Worm (Caenorhabditis elegans): ENCODE data around the gene B0244.9.
A peak's percentile ranks its signal among the peaks of the same experiment; 100 is the strongest.

Gene B0244.9

ce11 chrIII:5721888-5722287 lies 8.9 kb downstream of the B0244.9 start (continued):
- TF ChIP-seq ceh-32 (tag; optimal IDR thresholded peaks at IDR 0.05; ENCODE audit: poor library complexity) (no peak), nhr-237 (tag; optimal IDR thresholded peaks at IDR 0.05) (no peak), cey-2 (tag; optimal IDR thresholded peaks at IDR 0.05; ENCODE audit: borderline replicate concordance, insufficient read depth) (no peak), zag-1 (tag; optimal IDR thresholded peaks at IDR 0.05) (no peak), nhr-28 (tag; optimal IDR thresholded peaks at IDR 0.05) (peak; percentile 67), zfp-3 (GFP tag; conservative IDR thresholded peaks at IDR 0.05) (no peak), Y75B8A.6 (GFP tag; IDR thresholded peaks at IDR 0.05) (no peak), T26A8.4 (GFP tag; IDR thresholded peaks at IDR 0.05) (peak; percentile 66), fkh-10 (GFP tag; optimal IDR thresholded peaks at IDR 0.05) (no peak), saeg-2 (GFP tag; IDR thresholded peaks at IDR 0.05) (no peak), F49E8.2 (tag; optimal IDR thresholded peaks at IDR 0.05; ENCODE audit: borderline replicate concordance) (no peak), lin-39 (tag; optimal IDR thresholded peaks at IDR 0.05) (no peak), mxl-3 (GFP tag; optimal IDR thresholded peaks at IDR 0.05) (peak; percentile 13), tra-1 (GFP tag; IDR thresholded peaks at IDR 0.05) (peak; percentile 83), nhr-10 (tag; optimal IDR thresholded peaks at IDR 0.05) (no peak), unc-62 (GFP tag; optimal IDR thresholded peaks at IDR 0.05 in 1 of 2) (no peak), unc-62 (tag; optimal IDR thresholded peaks at IDR 0.05) (no peak)

DNA sequence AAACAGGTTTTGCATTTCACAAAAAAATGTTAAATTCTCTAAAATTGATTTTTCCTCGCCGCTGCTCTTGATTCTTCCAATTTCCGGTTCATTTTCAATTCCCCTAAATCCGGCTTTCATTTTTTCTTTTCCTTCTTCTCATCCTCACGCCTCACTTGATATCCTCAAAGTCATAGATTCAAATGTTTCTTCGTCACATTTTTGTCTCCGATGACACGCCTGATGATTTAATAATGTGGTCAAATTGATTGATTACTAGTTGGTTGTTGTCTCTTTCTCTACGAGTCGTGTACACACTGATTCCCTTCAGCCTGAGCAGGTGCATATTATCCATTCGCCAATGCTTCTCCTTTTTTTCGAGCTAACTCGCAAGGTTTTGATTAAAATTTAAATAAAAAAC lies 9.3 kb downstream of the B0244.9 start:
- TF ChIP-seq egl-27 (tag; optimal IDR thresholded peaks at IDR 0.05) (no peak), unc-62 (GFP tag; optimal IDR thresholded peaks at IDR 0.05 in 1 of 2) (peak in 1 of 2 experiments; percentile 50), unc-62 (tag; optimal IDR thresholded peaks at IDR 0.05) (no peak)

ce11 chrIII:5720266-5721019 lies 10.4 kb downstream of the B0244.9 start:
- TF ChIP-seq unc-62 (GFP tag; optimal IDR thresholded peaks at IDR 0.05 in 1 of 2) = peak in 1 of 2 experiments; percentile 65
- no peak for TF ChIP-seq unc-62 (tag; optimal IDR thresholded peaks at IDR 0.05)
- TF ChIP-seq Y105C5A.15 (GFP tag; IDR thresholded peaks at IDR 0.05) = no peak

- TF ChIP-seq ZK546.5 (tag; optimal IDR thresholded peaks at IDR 0.05) (no peak), nhr-48 (tag; optimal IDR thresholded peaks at IDR 0.05) (no peak), zip-2 (tag; optimal IDR thresholded peaks at IDR 0.05) (no peak), ceh-28 (tag; optimal IDR thresholded peaks at IDR 0.05) (no peak), mes-2 (tag; optimal IDR thresholded peaks at IDR 0.05; ENCODE audit: poor library complexity, severe bottlenecking) (peak; percentile 35), ztf-11 (tag; optimal IDR thresholded peaks at IDR 0.05) (no peak), nhr-6 (tag; optimal IDR thresholded peaks at IDR 0.05) (no peak), ces-1 (GFP tag; optimal IDR thresholded peaks at IDR 0.05) (no peak), set-16 (GFP tag; IDR thresholded peaks at IDR 0.05) (no peak), pha-4 (GFP tag; IDR thresholded peaks at IDR 0.05) (no peak), pha-4 (tag; optimal IDR thresholded peaks at IDR 0.05) (no peak), dmd-8 (GFP tag; IDR thresholded peaks at IDR 0.05) (no peak), tra-1 (GFP tag; IDR thresholded peaks at IDR 0.05) (no peak), hlh-30 (tag; optimal IDR thresholded peaks at IDR 0.05; ENCODE audit: insufficient read depth) (no peak), mxl-2 (GFP tag; conservative IDR thresholded peaks at IDR 0.05) (no peak), zip-11 (GFP tag; IDR thresholded peaks at IDR 0.05) (no peak), unc-39 (tag; optimal IDR thresholded peaks at IDR 0.05) (no peak), nhr-41 (GFP tag; IDR thresholded peaks at IDR 0.05) (no peak), F10B5.3 (tag; optimal IDR thresholded peaks at IDR 0.05) (no peak), F49E8.2 (tag; optimal IDR thresholded peaks at IDR 0.05; ENCODE audit: borderline replicate concordance) (peak; percentile 62), lin-1 (GFP tag; IDR thresholded peaks at IDR 0.05) (no peak), nhr-25 (tag; optimal IDR thresholded peaks at IDR 0.05; ENCODE audit: borderline replicate concordance, insufficient read depth) (no peak), nhr-11 (tag; optimal IDR thresholded peaks at IDR 0.05) (no peak), Y75B8A.6 (GFP tag; IDR thresholded peaks at IDR 0.05) (no peak), hif-1 (tag; optimal IDR thresholded peaks at IDR 0.05) (no peak), mep-1 (tag; optimal IDR thresholded peaks at IDR 0.05) (no peak), lin-38 (GFP tag; IDR thresholded peaks at IDR 0.05) (peak; percentile 58), fkh-10 (GFP tag; optimal IDR thresholded peaks at IDR 0.05) (no peak), Y48G9A.11 (GFP tag; IDR thresholded peaks at IDR 0.05) (peak; percentile 50; the same call in 1 of the 2 replicates), dpl-1 (GFP tag; optimal IDR thresholded peaks at IDR 0.05) (peak; percentile 18)
Measured at ce11 chrIII:5719832-5720194, 11.0 kb downstream of the B0244.9 start.

All from whole organism, L4 larva.